Worm (Caenorhabditis elegans): ENCODE results near the gene cfim-2.

The cfim-2 gene

DNA sequence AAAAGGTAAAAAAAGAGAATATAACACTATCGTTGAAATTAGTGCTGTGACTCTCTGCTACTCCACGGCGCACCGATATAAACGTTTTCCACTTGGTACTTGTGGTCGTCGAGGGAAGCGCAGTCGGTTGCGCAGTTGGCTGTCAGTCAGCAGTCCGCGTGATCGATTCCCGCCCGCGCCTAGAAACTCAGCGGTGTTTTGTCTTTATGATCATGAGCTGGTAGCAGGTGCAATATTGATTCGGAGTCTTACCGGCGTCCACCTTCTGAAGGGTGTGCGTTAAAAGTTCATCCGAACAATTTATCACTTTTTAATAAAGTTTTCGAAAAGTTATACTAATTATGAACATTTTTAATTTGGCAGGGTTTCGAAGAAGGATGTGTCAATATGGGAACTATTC, 969 bp downstream of the cfim-2 start (continued):
- TF ChIP-seq cebp-1 (GFP tag; IDR thresholded peaks at IDR 0.05) (peak; percentile 27; the same call in 1 of the 2 replicates), cebp-1 (tag; optimal IDR thresholded peaks at IDR 0.05) (peak; percentile 86), F37B4.10 (GFP tag; IDR thresholded peaks at IDR 0.05) (no peak), mcd-1 (GFP tag; IDR thresholded peaks at IDR 0.05) (peak; percentile 79), chd-7 (tag; optimal IDR thresholded peaks at IDR 0.05) (peak; percentile 94), dpl-1 (GFP tag; optimal IDR thresholded peaks at IDR 0.05) (peak; percentile 11), madf-3 (GFP tag; IDR thresholded peaks at IDR 0.05) (peak; percentile 84), mxl-1 (tag; optimal IDR thresholded peaks at IDR 0.05) (peak; percentile 80), C17E4.6 (GFP tag; IDR thresholded peaks at IDR 0.05) (peak; percentile 60), ztf-3 (GFP tag; optimal IDR thresholded peaks at IDR 0.05) (peak; percentile 65), akir-1 (GFP tag; optimal IDR thresholded peaks at IDR 0.05) (peak; percentile 32), K11D2.4 (GFP tag; IDR thresholded peaks at IDR 0.05) (no peak), Y56A3A.18 (GFP tag; IDR thresholded peaks at IDR 0.05) (peak; percentile 85), gei-17 (GFP tag; optimal IDR thresholded peaks at IDR 0.05) (peak; percentile 45), F23B12.7 (tag; optimal IDR thresholded peaks at IDR 0.05; ENCODE audit: insufficient read depth) (peak; percentile 92), nfya-2 (GFP tag; IDR thresholded peaks at IDR 0.05) (no peak), mel-28 (tag; optimal IDR thresholded peaks at IDR 0.05; ENCODE audit: borderline replicate concordance) (peak; percentile 31), Y95B8A.8 (GFP tag; IDR thresholded peaks at IDR 0.05) (0 out of 2 replicates have a peak, but pooled peaks have one; percentile 40), Y67H2A.10 (GFP tag; conservative IDR thresholded peaks at IDR 0.05) (0 out of 2 replicates have a peak, but pooled peaks have one; percentile 51), repo-1 (tag; optimal IDR thresholded peaks at IDR 0.05) (peak; percentile 94), madf-10 (tag; optimal IDR thresholded peaks at IDR 0.05) (peak; percentile 89), dox-1 (GFP tag; IDR thresholded peaks at IDR 0.05) (peak; percentile 91), snpc-1.1 (tag; optimal IDR thresholded peaks at IDR 0.05; ENCODE audit: insufficient read depth) (peak; percentile 56), attf-6 (GFP tag; IDR thresholded peaks at IDR 0.05) (peak; percentile 48; the same call in 1 of the 2 replicates), athp-1 (tag; optimal IDR thresholded peaks at IDR 0.05) (peak; percentile 96), aptf-3 (GFP tag; IDR thresholded peaks at IDR 0.05) (peak; percentile 84; the same call in 1 of the 2 replicates), ztf-25 (GFP tag; IDR thresholded peaks at IDR 0.05) (peak; percentile 62; the same call in 1 of the 2 replicates), hsf-1 (GFP tag; IDR thresholded peaks at IDR 0.05) (peak; percentile 69), rcor-1 (GFP tag; IDR thresholded peaks at IDR 0.05) (peak; percentile 91), zfh-2 (GFP tag; conservative IDR thresholded peaks at IDR 0.05) (no peak; the same call in 1 of the 2 replicates), fkh-3 (tag; optimal IDR thresholded peaks at IDR 0.05) (peak; percentile 93), tbp1 (GFP tag; optimal IDR thresholded peaks at IDR 0.05) (peak; percentile 98), madf-8 (GFP tag; conservative IDR thresholded peaks at IDR 0.05) (0 out of 2 replicates have a peak, but pooled peaks have one; percentile 21), F33H1.4 (GFP tag; IDR thresholded peaks at IDR 0.05) (peak; percentile 38), sptf-2 (GFP tag; optimal IDR thresholded peaks at IDR 0.05) (peak; percentile 95), ccch-3 (GFP tag; optimal IDR thresholded peaks at IDR 0.05) (peak; percentile 38), unc-62 (GFP tag; optimal IDR thresholded peaks at IDR 0.05) (no peak), tbx-9 (tag; optimal IDR thresholded peaks at IDR 0.05; ENCODE audit: borderline replicate concordance) (peak; percentile 89), ceh-58 (GFP tag; IDR thresholded peaks at IDR 0.05) (0 out of 2 replicates have a peak, but pooled peaks have one; percentile 30), egrh-3 (GFP tag; IDR thresholded peaks at IDR 0.05) (peak; percentile 57), nhr-80 (tag; optimal IDR thresholded peaks at IDR 0.05) (peak; percentile 75), F10E7.11 (tag; optimal IDR thresholded peaks at IDR 0.05) (peak; percentile 92), B0035.1 (tag; optimal IDR thresholded peaks at IDR 0.05) (peak; percentile 82), F39B2.1 (GFP tag; IDR thresholded peaks at IDR 0.05) (no peak), hlh-12 (tag; optimal IDR thresholded peaks at IDR 0.05) (no peak), ets-4 (GFP tag; optimal IDR thresholded peaks at IDR 0.05) (peak; percentile 93), ama-1 (optimal IDR thresholded peaks at IDR 0.05) (no peak), ama-1 (GFP tag; optimal IDR thresholded peaks at IDR 0.05) (peak; percentile 83 to 89), hrde-1 (tag; optimal IDR thresholded peaks at IDR 0.05; ENCODE audit: borderline replicate concordance) (peak; percentile 86)
